Worm (Caenorhabditis elegans): Measurements from ENCODE around the gene str-172.

ce11 chrIV:4880634-4881033, 13.1 kb upstream of the str-172 start:
- TF ChIP-seq unc-62 (GFP tag; optimal IDR thresholded peaks at IDR 0.05): no peak
- no peak for TF ChIP-seq unc-39 (tag; optimal IDR thresholded peaks at IDR 0.05)
- no peak for TF ChIP-seq pha-4 (tag; optimal IDR thresholded peaks at IDR 0.05)
- TF ChIP-seq nhr-12 (tag; optimal IDR thresholded peaks at IDR 0.05): no peak
